Worm (Caenorhabditis elegans) whole organism, young adult: ENCODE data around the gene C36A4.10.

ENCODE experiments used
- B0019.2 ChIP-seq: fragments of 200-800 bp; sonication (Bioruptor generic); conservative IDR thresholded peaks from 2 replicates; pipeline ENCODE4 v1.3.6; 2022; ENCODE audit warnings: missing genetic modification reagents, missing genetic modification characterization, missing compliant biosample characterization
- B0336.3 ChIP-seq: fragments of 200-800 bp; sonication (Bioruptor generic); IDR thresholded peaks from 2 replicates; pipeline ENCODE4 v1.3.6; 2022; ENCODE audit warnings: missing genetic modification characterization, missing compliant biosample characterization
- F33H1.4 ChIP-seq: fragments of 200-800 bp; sonication (Bioruptor generic); IDR thresholded peaks from 2 replicates; pipeline ENCODE4 v1.3.6; 2022; ENCODE audit warnings: missing genetic modification reagents, missing genetic modification characterization, missing compliant biosample characterization
- F49E8.2 ChIP-seq: sonication (generic microtip); optimal IDR thresholded peaks from 3 replicates; lab custom pipeline; 2017; ENCODE audit warnings: missing genetic modification characterization, mild to moderate bottlenecking, missing compliant biosample characterization, antibody characterized with exemption, moderate library complexity; ENCODE audit not compliant: insufficient read depth
- K12H6.12 ChIP-seq: fragments of 200-800 bp; sonication (Bioruptor generic); optimal IDR thresholded peaks from 2 replicates; lab custom pipeline; 2018; ENCODE audit warnings: mild to moderate bottlenecking, missing genetic modification characterization, missing compliant biosample characterization
- Y53F4B.3 ChIP-seq: fragments of 200-800 bp; sonication (Bioruptor generic); IDR thresholded peaks from 2 replicates; pipeline ENCODE4 v1.3.6; 2022; ENCODE audit warnings: missing genetic modification reagents, missing genetic modification characterization, missing compliant biosample characterization
- Y67H2A.10 ChIP-seq: fragments of 200-800 bp; sonication (Bioruptor generic); conservative IDR thresholded peaks from 2 replicates; pipeline ENCODE4 v1.3.6; 2022; ENCODE audit warnings: missing genetic modification reagents, missing genetic modification characterization, missing compliant biosample characterization
- Y79H2A.3 ChIP-seq: fragments of 200-800 bp; sonication (Bioruptor generic); conservative IDR thresholded peaks from 2 replicates; pipeline ENCODE4 v1.3.6; 2022; ENCODE audit warnings: missing genetic modification reagents, missing genetic modification characterization, missing compliant biosample characterization
- atf-7 ChIP-seq: sonication (generic microtip); optimal IDR thresholded peaks from 2 replicates; lab custom pipeline; 2017; ENCODE audit warnings: mild to moderate bottlenecking, missing genetic modification characterization, missing compliant biosample characterization
- attf-5 ChIP-seq: fragments of 200-800 bp; sonication (Bioruptor generic); optimal IDR thresholded peaks from 2 replicates; lab custom pipeline; 2018; ENCODE audit warnings: mild to moderate bottlenecking, missing genetic modification characterization, missing compliant biosample characterization
- attf-6 ChIP-seq: fragments of 200-800 bp; sonication (Bioruptor generic); IDR thresholded peaks from 2 replicates; pipeline ENCODE4 v1.3.6; 2022; ENCODE audit warnings: missing genetic modification reagents, missing genetic modification characterization, missing compliant biosample characterization
- bed-2 ChIP-seq: fragments of 200-800 bp; sonication (Bioruptor generic); IDR thresholded peaks from 2 replicates; pipeline ENCODE4 v1.3.6; 2022; ENCODE audit warnings: missing genetic modification reagents, missing genetic modification characterization, missing compliant biosample characterization
- cebp-1 ChIP-seq, 2 experiments: fragments of 200-800 bp in 1 of 2; sonication (Bioruptor generic) in 1 of 2; sonication (generic microtip) in 1 of 2; IDR thresholded peaks in 1 of 2; optimal IDR thresholded peaks in 1 of 2; 2 replicates each; pipeline versions ENCODE4 v1.3.6 to Lab custom; 2017 to 2022; ENCODE audit warnings: missing compliant biosample characterization in 2 of 2, missing genetic modification characterization in 2 of 2, mild to moderate bottlenecking in 1 of 2, missing genetic modification reagents in 1 of 2, moderate library complexity in 1 of 2
- ceh-91 ChIP-seq: fragments of 200-800 bp; sonication (Bioruptor generic); IDR thresholded peaks from 2 replicates; pipeline ENCODE4 v1.3.6; 2022; ENCODE audit warnings: missing genetic modification reagents, missing genetic modification characterization, missing compliant biosample characterization
- chd-7 ChIP-seq: sonication (generic microtip); optimal IDR thresholded peaks from 2 replicates; lab custom pipeline; 2016; ENCODE audit warnings: mild to moderate bottlenecking, missing genetic modification characterization, moderate library complexity, missing compliant biosample characterization
- dpff-1 ChIP-seq: sonication (generic microtip); optimal IDR thresholded peaks from 2 replicates; lab custom pipeline; 2017; ENCODE audit warnings: mild to moderate bottlenecking, missing genetic modification characterization, missing compliant biosample characterization
- ekl-4 ChIP-seq: fragments of 200-800 bp; sonication (Bioruptor generic); IDR thresholded peaks from 2 replicates; pipeline ENCODE4 v1.3.6; 2022; ENCODE audit warnings: missing genetic modification reagents, missing genetic modification characterization, missing compliant biosample characterization
- ets-4 ChIP-seq: fragments of 200-800 bp; sonication (Bioruptor generic); optimal IDR thresholded peaks from 2 replicates; lab custom pipeline; 2018; ENCODE audit warnings: mild to moderate bottlenecking, missing genetic modification characterization, missing compliant biosample characterization
- gei-17 ChIP-seq: fragments of 200-800 bp; sonication (Bioruptor generic); optimal IDR thresholded peaks from 2 replicates; lab custom pipeline; 2018; ENCODE audit warnings: mild to moderate bottlenecking, missing genetic modification characterization, missing compliant biosample characterization
- him-1 ChIP-seq: sonication (generic microtip); optimal IDR thresholded peaks from 2 replicates; lab custom pipeline; 2016; ENCODE audit warnings: missing genotype, missing genetic modification reagents, missing genetic modification characterization, missing compliant biosample characterization
- hlh-26 ChIP-seq: fragments of 200-800 bp; sonication (Bioruptor generic); conservative IDR thresholded peaks from 2 replicates; pipeline ENCODE4 v1.3.6; 2022; ENCODE audit warnings: missing genetic modification reagents, missing genetic modification characterization, missing compliant biosample characterization
- hmg-1.2 ChIP-seq: fragments of 200-800 bp; sonication (Bioruptor generic); IDR thresholded peaks from 2 replicates; pipeline ENCODE4 v1.3.6; 2022; ENCODE audit warnings: missing genetic modification reagents, missing genetic modification characterization, missing compliant biosample characterization
- hrde-1 ChIP-seq: sonication (generic microtip); optimal IDR thresholded peaks from 2 replicates; lab custom pipeline; 2016; ENCODE audit warnings: missing genetic modification characterization, mild to moderate bottlenecking, missing compliant biosample characterization, moderate library complexity, missing genotype, missing genetic modification reagents, borderline replicate concordance
- hsf-1 ChIP-seq: fragments of 200-800 bp; sonication (Bioruptor generic); IDR thresholded peaks from 2 replicates; pipeline ENCODE4 v1.3.6; 2022; ENCODE audit warnings: missing genetic modification reagents, missing genetic modification characterization, missing compliant biosample characterization
- let-607 ChIP-seq, 2 experiments: fragments of 200-800 bp in 1 of 2; sonication (Bioruptor generic) in 1 of 2; sonication (generic microtip) in 1 of 2; optimal IDR thresholded peaks; 2 replicates each; lab custom pipeline; 2016 to 2018; ENCODE audit warnings: mild to moderate bottlenecking in 2 of 2, missing compliant biosample characterization in 2 of 2, missing genetic modification characterization in 2 of 2, moderate library complexity in 2 of 2, missing genotype in 1 of 2
- lin-26 ChIP-seq: fragments of 200-800 bp; sonication (Bioruptor generic); IDR thresholded peaks from 2 replicates; pipeline ENCODE4 v1.3.6; 2022; ENCODE audit warnings: missing genetic modification reagents, missing genetic modification characterization, missing compliant biosample characterization
- lsl-1 ChIP-seq: fragments of 200-800 bp; sonication (Bioruptor generic); optimal IDR thresholded peaks from 2 replicates; lab custom pipeline; 2018; ENCODE audit warnings: mild to moderate bottlenecking, missing genetic modification characterization, moderate library complexity, missing compliant biosample characterization
- madf-6 ChIP-seq: fragments of 200-800 bp; sonication (Bioruptor generic); IDR thresholded peaks from 2 replicates; pipeline ENCODE4 v1.3.6; 2022; ENCODE audit warnings: missing genetic modification reagents, missing genetic modification characterization, missing compliant biosample characterization
- madf-8 ChIP-seq: fragments of 200-800 bp; sonication (Bioruptor generic); conservative IDR thresholded peaks from 2 replicates; pipeline ENCODE4 v1.3.6; 2022; ENCODE audit warnings: missing genetic modification reagents, missing genetic modification characterization, missing compliant biosample characterization
- mel-28 ChIP-seq: sonication (generic microtip); optimal IDR thresholded peaks from 2 replicates; lab custom pipeline; 2016; ENCODE audit warnings: borderline replicate concordance, mild to moderate bottlenecking, missing genetic modification characterization, missing compliant biosample characterization
- nfya-2 ChIP-seq: fragments of 200-800 bp; sonication (Bioruptor generic); IDR thresholded peaks from 2 replicates; pipeline ENCODE4 v1.3.6; 2022; ENCODE audit warnings: missing genetic modification reagents, missing genetic modification characterization, missing compliant biosample characterization
- nfyb-1 ChIP-seq: fragments of 200-800 bp; sonication (Bioruptor generic); IDR thresholded peaks from 2 replicates; pipeline ENCODE4 v1.3.6; 2022; ENCODE audit warnings: missing genetic modification reagents, missing genetic modification characterization, missing compliant biosample characterization
- nhr-120 ChIP-seq: fragments of 200-800 bp; sonication (Bioruptor generic); IDR thresholded peaks from 2 replicates; pipeline ENCODE4 v1.3.6; 2022; ENCODE audit warnings: missing genetic modification characterization, missing compliant biosample characterization
- nhr-80 ChIP-seq: sonication (generic microtip); optimal IDR thresholded peaks from 2 replicates; lab custom pipeline; 2016; ENCODE audit warnings: missing genetic modification characterization, missing compliant biosample characterization
- nhr-90 ChIP-seq: sonication (generic microtip); optimal IDR thresholded peaks from 2 replicates; lab custom pipeline; 2016; ENCODE audit warnings: missing genotype, mild to moderate bottlenecking, missing genetic modification characterization, missing compliant biosample characterization
- pha-4 ChIP-seq: fragments of 150-350 bp; sonication (generic microtip); optimal IDR thresholded peaks from 2 replicates; lab custom pipeline; 2014; ENCODE audit warnings: missing biosample characterization, missing genetic modification reagents, missing genetic modification characterization
- repo-1 ChIP-seq: sonication (generic microtip); optimal IDR thresholded peaks from 2 replicates; lab custom pipeline; 2017; ENCODE audit warnings: mild to moderate bottlenecking, missing genetic modification characterization, missing compliant biosample characterization
- sea-2 ChIP-seq: fragments of 200-800 bp; sonication (Bioruptor generic); IDR thresholded peaks from 2 replicates; pipeline ENCODE4 v1.3.6; 2022; ENCODE audit warnings: missing genetic modification characterization, missing compliant biosample characterization
- somi-1 ChIP-seq: fragments of 200-800 bp; sonication (Bioruptor generic); optimal IDR thresholded peaks from 2 replicates; lab custom pipeline; 2018; ENCODE audit warnings: mild to moderate bottlenecking, missing genetic modification characterization, missing compliant biosample characterization
- sptf-2 ChIP-seq: fragments of 200-800 bp; sonication (Bioruptor generic); optimal IDR thresholded peaks from 2 replicates; lab custom pipeline; 2018; ENCODE audit warnings: mild to moderate bottlenecking, missing genetic modification characterization, missing compliant biosample characterization
- tbp1 ChIP-seq: fragments of 200-800 bp; sonication (Bioruptor generic); optimal IDR thresholded peaks from 2 replicates; lab custom pipeline; 2018; ENCODE audit warnings: mild to moderate bottlenecking, missing genetic modification characterization, missing compliant biosample characterization
- tlf-1 ChIP-seq: fragments of 200-800 bp; sonication (Bioruptor generic); optimal IDR thresholded peaks from 2 replicates; lab custom pipeline; 2018; ENCODE audit warnings: mild to moderate bottlenecking, missing genetic modification characterization, missing compliant biosample characterization
- unc-62 ChIP-seq: fragments of 150-350 bp; optimal IDR thresholded peaks from 2 replicates; lab custom pipeline; 2014; ENCODE audit warnings: missing biosample characterization, missing genetic modification reagents, missing genetic modification characterization
- xnd-1 ChIP-seq: sonication (generic microtip); optimal IDR thresholded peaks from 2 replicates; lab custom pipeline; 2016; ENCODE audit warnings: missing genotype, missing genetic modification reagents, missing genetic modification characterization, missing compliant biosample characterization
- zfh-2 ChIP-seq: fragments of 200-800 bp; sonication (Bioruptor generic); conservative IDR thresholded peaks from 2 replicates; pipeline ENCODE4 v1.3.6; 2022; ENCODE audit warnings: missing genetic modification reagents, missing genetic modification characterization, missing compliant biosample characterization
- ztf-26 ChIP-seq: sonication (generic microtip); optimal IDR thresholded peaks from 2 replicates; lab custom pipeline; 2017; ENCODE audit warnings: missing genetic modification characterization, missing compliant biosample characterization
- ztf-6 ChIP-seq: fragments of 200-800 bp; sonication (Bioruptor generic); IDR thresholded peaks from 2 replicates; pipeline ENCODE4 v1.3.6; 2022; ENCODE audit warnings: missing genetic modification reagents, missing genetic modification characterization, missing compliant biosample characterization

Gene C36A4.10

ce11 chrIII:3862918-3863385 is 31.7 kb upstream of the C36A4.10 start, which contains the start of gene brc-1 (continued):
- peak; percentile 70 for TF ChIP-seq cebp-1 (GFP tag; IDR thresholded peaks at IDR 0.05; lab: Robert Waterston, UW)
- peak; percentile 87 for TF ChIP-seq cebp-1 (tag; optimal IDR thresholded peaks at IDR 0.05; lab: Kevin White, UChicago)
- TF ChIP-seq repo-1 (tag; lab: Kevin White, UChicago): peak; percentile 40
- TF ChIP-seq let-607 (tag; optimal IDR thresholded peaks at IDR 0.05; lab: Kevin White, UChicago): peak; percentile 12 to 28
- TF ChIP-seq B0336.3: peak; percentile 68; the same call in 1 of the 2 replicates
- TF ChIP-seq nhr-80 (tag; lab: Kevin White, UChicago): peak; percentile 68
- TF ChIP-seq ztf-6: peak; percentile 14; the same call in 1 of the 2 replicates
- peak; percentile 23; the same call in 1 of the 2 replicates for TF ChIP-seq madf-6 (GFP tag; lab: Robert Waterston, UW)
- no peak for TF ChIP-seq unc-62 (GFP tag; lab: Kevin White, UChicago)
- peak; percentile 1 for TF ChIP-seq lsl-1 (GFP tag; lab: Kevin White, UChicago)
- TF ChIP-seq hmg-1.2 (GFP tag; lab: Robert Waterston, UW): peak; percentile 57
- no peak for TF ChIP-seq sea-2 (GFP tag; lab: Robert Waterston, UW)
- TF ChIP-seq nhr-90 (tag; lab: Kevin White, UChicago): peak; percentile 46
- peak; percentile 94 for TF ChIP-seq attf-5 (GFP tag; lab: Kevin White, UChicago)
- TF ChIP-seq xnd-1 (tag; lab: Kevin White, UChicago): no peak
- peak; percentile 39; the same call in 1 of the 2 replicates for TF ChIP-seq F33H1.4 (GFP tag; lab: Robert Waterston, UW)
- TF ChIP-seq F49E8.2 (tag; lab: Kevin White, UChicago): no peak
- TF ChIP-seq zfh-2 (GFP tag; lab: Robert Waterston, UW): peak; percentile 98
- no peak for TF ChIP-seq B0019.2 (GFP tag; lab: Robert Waterston, UW)
- TF ChIP-seq dpff-1 (tag; lab: Kevin White, UChicago): no peak
- peak; percentile 60 for TF ChIP-seq chd-7 (tag; lab: Kevin White, UChicago)
- peak; percentile 87 for TF ChIP-seq ztf-26 (tag; lab: Kevin White, UChicago)
- TF ChIP-seq Y67H2A.10: no peak
- no peak for TF ChIP-seq tlf-1 (GFP tag; lab: Kevin White, UChicago)
- TF ChIP-seq Y79H2A.3 (GFP tag; lab: Robert Waterston, UW): no peak
- TF ChIP-seq mel-28: no peak
- peak; percentile 20 for TF ChIP-seq gei-17
- TF ChIP-seq nhr-120 (GFP tag; lab: Robert Waterston, UW): no peak
- no peak for TF ChIP-seq nfya-2 (GFP tag; lab: Robert Waterston, UW)
- TF ChIP-seq atf-7 (tag; lab: Kevin White, UChicago): no peak
- TF ChIP-seq hsf-1: no peak
- TF ChIP-seq pha-4: no peak
- peak; percentile 90 for TF ChIP-seq K12H6.12 (tag; lab: Kevin White, UChicago)
- 0 out of 2 replicates have a peak, but pooled peaks have one; percentile 46 for TF ChIP-seq lin-26
- no peak for TF ChIP-seq him-1 (tag; lab: Kevin White, UChicago)
- peak; percentile 41 for TF ChIP-seq somi-1 (GFP tag; lab: Kevin White, UChicago)
- no peak for TF ChIP-seq bed-2 (GFP tag; lab: Robert Waterston, UW)
- peak; percentile 51 for TF ChIP-seq tbp1 (GFP tag; lab: Kevin White, UChicago)
- TF ChIP-seq ekl-4 (GFP tag; lab: Robert Waterston, UW): no peak; the same call in 1 of the 2 replicates
- no peak for TF ChIP-seq sptf-2
- no peak for TF ChIP-seq ets-4 (GFP tag; lab: Kevin White, UChicago)
- TF ChIP-seq ceh-91 (GFP tag; lab: Robert Waterston, UW): no peak
- TF ChIP-seq attf-6 (GFP tag; lab: Robert Waterston, UW): no peak
- peak; percentile 68 for TF ChIP-seq nfyb-1 (GFP tag; lab: Robert Waterston, UW)
- no peak for TF ChIP-seq hrde-1 (tag; lab: Kevin White, UChicago)
- no peak for TF ChIP-seq hlh-26 (GFP tag; lab: Robert Waterston, UW)
- TF ChIP-seq Y53F4B.3 (GFP tag; lab: Robert Waterston, UW): no peak
- no peak for TF ChIP-seq madf-8 (GFP tag; lab: Robert Waterston, UW)
